Worm (Caenorhabditis elegans): ENCODE results near the gene R09E10.5.

- no peak for TF ChIP-seq ztf-23 (GFP tag; IDR thresholded peaks at IDR 0.05)
- TF ChIP-seq cog-1 (tag; optimal IDR thresholded peaks at IDR 0.05) = no peak
- no peak for TF ChIP-seq ztf-29 (GFP tag; IDR thresholded peaks at IDR 0.05)
Observed at ce11 chrIV:10285328-10285727, 16.8 kb downstream of the R09E10.5 start.
